Worm (Caenorhabditis elegans) whole organism, L2 larva: ENCODE results near the gene Y71H2AM.6.

Experiments
- ZK546.5 ChIP-seq: sonication (generic microtip); optimal IDR thresholded peaks from 2 replicates; lab custom pipeline; 2017; ENCODE audit warnings: missing biosample characterization, missing genetic modification characterization
- lin-39 ChIP-seq: fragments of 150-350 bp; optimal IDR thresholded peaks from 2 replicates; lab custom pipeline; 2014; ENCODE audit warnings: missing biosample characterization, missing genetic modification reagents, missing genetic modification characterization
- mab-5 ChIP-seq: fragments of 150-350 bp; optimal IDR thresholded peaks from 2 replicates; lab custom pipeline; 2014; ENCODE audit warnings: missing biosample characterization, missing genetic modification characterization
- nhr-12 ChIP-seq: fragments of 150-350 bp; optimal IDR thresholded peaks from 2 replicates; lab custom pipeline; 2014; ENCODE audit warnings: missing biosample characterization, missing genetic modification characterization
- nhr-23 ChIP-seq: fragments of 150-350 bp; optimal IDR thresholded peaks from 2 replicates; lab custom pipeline; 2014; ENCODE audit warnings: missing biosample characterization, missing genetic modification reagents, missing genetic modification characterization
- nhr-237 ChIP-seq: fragments of 150-350 bp; optimal IDR thresholded peaks from 2 replicates; lab custom pipeline; 2014; ENCODE audit warnings: missing biosample characterization, missing genetic modification characterization
- nhr-25 ChIP-seq: fragments of 150-350 bp; sonication (generic microtip); optimal IDR thresholded peaks from 3 replicates; lab custom pipeline; 2014; ENCODE audit warnings: missing biosample characterization, missing genetic modification characterization
- zag-1 ChIP-seq: fragments of 150-350 bp; optimal IDR thresholded peaks from 2 replicates; lab custom pipeline; 2014; ENCODE audit warnings: missing biosample characterization, missing genetic modification characterization
- ztf-4 ChIP-seq: fragments of 150-350 bp; optimal IDR thresholded peaks from 2 replicates; lab custom pipeline; 2014; ENCODE audit warnings: missing biosample characterization, missing genetic modification characterization

DNA sequence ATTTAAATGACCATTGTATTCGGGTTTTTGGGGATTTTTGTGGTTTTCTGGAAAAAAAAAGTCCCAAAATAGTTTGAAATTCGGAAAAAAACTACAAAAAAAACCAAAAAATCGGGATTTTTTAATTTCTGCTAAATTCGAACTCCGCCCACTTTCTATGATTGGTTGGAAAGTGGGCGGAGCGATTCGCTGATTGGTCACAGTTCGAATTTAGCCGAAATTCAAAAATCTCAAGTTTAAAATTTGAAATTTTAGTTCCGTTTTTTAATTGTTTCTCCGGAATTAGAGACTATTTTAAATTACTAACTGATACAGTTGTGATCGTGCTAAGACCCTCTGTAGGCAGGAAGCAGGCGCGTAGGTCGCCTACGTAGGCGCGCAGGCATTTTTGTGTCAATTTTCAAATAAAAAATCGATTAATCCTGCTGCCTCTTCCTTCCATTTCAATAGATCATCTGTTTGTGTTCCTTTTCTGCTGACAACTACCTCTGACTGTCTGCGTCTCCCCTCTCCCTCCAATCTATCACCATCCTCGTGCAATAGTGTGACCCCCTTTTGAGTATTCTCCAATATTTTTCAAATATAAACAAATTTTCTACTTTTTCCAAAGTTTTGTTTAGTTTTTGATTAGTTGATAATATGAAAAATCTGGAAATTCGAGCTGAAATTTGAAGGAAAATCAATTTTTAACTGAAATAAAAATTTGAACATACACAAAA is 35.5 kb downstream of the Y71H2AM.6 start:
- no peak for TF ChIP-seq nhr-237
- no peak for TF ChIP-seq mab-5
- TF ChIP-seq nhr-25 (tag; lab: Kevin White, UChicago) = no peak
- no peak for TF ChIP-seq lin-39 (tag; lab: Kevin White, UChicago)
- TF ChIP-seq zag-1 (tag; lab: Kevin White, UChicago) = no peak
- TF ChIP-seq ZK546.5 (tag; lab: Kevin White, UChicago) = no peak
- TF ChIP-seq nhr-12 (tag; lab: Kevin White, UChicago) = no peak
- no peak for TF ChIP-seq ztf-4 (tag; lab: Kevin White, UChicago)
- TF ChIP-seq nhr-23 (tag; lab: Kevin White, UChicago) = no peak
